Worm (Caenorhabditis elegans) whole organism, L1 larva: ENCODE measurements around the gene clec-257.

ENCODE experiments used
- sox-4 ChIP-seq: sonication (generic microtip); optimal IDR thresholded peaks from 2 replicates; lab custom pipeline; 2016; ENCODE audit warnings: missing genetic modification characterization, missing compliant biosample characterization
- ztf-11 ChIP-seq, 2 experiments: sonication (generic microtip); optimal IDR thresholded peaks; 2 replicates each; lab custom pipeline; 2016 to 2017; ENCODE audit warnings: missing genetic modification characterization in 2 of 2, missing biosample characterization in 1 of 2, missing compliant biosample characterization in 1 of 2

DNA sequence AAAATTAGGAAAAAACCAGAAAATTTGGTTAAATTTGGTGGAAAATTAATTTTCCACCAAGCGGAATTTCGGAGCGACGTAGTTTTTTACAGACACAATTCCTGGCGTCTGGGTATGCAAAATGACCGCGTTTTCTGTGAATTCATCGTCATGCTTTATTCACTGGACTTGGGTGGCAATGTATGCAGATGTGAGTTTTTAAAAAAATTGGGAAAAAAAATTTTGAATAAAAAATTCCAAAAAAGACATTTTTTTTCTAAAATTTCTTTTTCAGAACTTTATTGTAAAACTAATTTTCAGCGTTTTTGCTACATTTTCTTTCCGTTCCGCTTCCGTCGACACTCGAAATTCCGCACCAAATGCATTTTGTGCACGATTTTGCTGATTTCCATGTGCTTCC is 38.5 kb downstream of the clec-257 start, which contains the start of gene C54E10.7:
- TF ChIP-seq ztf-11 (tag; optimal IDR thresholded peaks at IDR 0.05; lab: Kevin White, UChicago) (no peak), sox-4 (tag; lab: Kevin White, UChicago) (no peak)
